Worm (Caenorhabditis elegans): ENCODE results near the gene symk-1.

The symk-1 gene

DNA sequence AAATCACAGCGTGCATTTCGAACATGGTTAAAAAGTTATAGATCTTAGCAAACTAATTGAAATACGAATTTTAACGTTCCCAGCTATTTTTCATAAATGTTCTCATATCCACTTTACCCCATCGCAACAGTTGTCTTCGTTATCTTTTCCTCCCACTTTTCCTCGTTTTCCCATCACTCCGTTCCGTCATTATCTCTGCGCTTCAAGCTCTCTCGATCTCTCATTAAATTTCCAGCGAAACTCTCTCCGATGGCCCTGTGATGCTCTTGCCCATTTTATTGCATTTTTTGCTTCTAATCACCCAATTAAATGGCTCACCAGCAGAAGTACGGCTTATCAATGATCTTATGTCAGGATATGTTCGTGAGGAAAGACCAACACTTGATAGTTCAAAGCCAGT is 17.7 kb upstream of the symk-1 start, which contains the start of gene acr-15:
TSS of gene acr-15 (plus strand) at position 236 of the 400 bp plus-strand sequence.
- TF ChIP-seq madf-3 (GFP tag; IDR thresholded peaks at IDR 0.05) (0 out of 2 replicates have a peak, but pooled peaks have one; percentile 44), repo-1 (tag; optimal IDR thresholded peaks at IDR 0.05) (no peak)

DNA sequence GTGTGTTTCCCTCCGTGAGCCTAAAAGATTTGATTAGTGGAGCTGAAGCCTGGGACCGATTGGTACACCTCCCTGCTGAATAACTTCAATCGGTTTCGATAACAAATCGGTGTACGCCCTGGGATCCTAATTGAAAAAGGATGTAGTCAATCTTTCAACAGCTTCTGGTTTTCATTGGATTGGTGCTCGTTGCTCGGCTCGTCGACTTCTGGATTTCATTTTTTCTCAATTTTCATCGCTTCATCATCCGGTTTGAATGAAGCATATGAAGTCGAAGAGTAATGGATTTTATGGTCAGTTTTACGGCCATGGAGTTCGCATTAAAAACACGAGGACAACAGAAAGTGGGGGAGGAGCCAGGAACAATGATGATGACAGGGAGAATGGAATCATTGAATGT is 14.2 kb upstream of the symk-1 start:
- TF ChIP-seq hmg-20 (GFP tag; IDR thresholded peaks at IDR 0.05), result no peak

DNA sequence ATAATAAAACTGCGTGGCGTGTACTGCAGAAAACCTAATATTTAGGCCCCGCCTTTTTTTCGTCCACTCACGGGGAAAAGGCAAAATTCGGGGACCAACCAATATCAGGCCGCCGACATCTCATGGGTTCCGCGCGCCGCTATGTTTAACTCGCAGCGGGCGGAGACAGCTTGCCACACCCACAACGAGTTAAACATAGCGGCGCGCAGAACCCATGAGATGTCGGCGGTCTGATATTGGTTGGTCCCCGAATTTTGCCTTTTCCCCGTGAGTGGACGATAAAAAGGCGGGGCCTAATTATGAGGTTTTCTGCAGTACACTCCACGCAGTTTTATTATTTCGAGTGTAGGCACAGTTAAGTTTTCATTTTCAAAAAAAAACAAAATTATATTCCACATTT is 11.3 kb upstream of the symk-1 start:
- peak; percentile 35 for TF ChIP-seq snpc-1.1 (tag; optimal IDR thresholded peaks at IDR 0.05; ENCODE audit: insufficient read depth)
- peak; percentile 27 for TF ChIP-seq snpc-4 (GFP tag; optimal IDR thresholded peaks at IDR 0.05)
- TF ChIP-seq snpc-4 (tag; optimal IDR thresholded peaks at IDR 0.05), result peak in 3 of 4 experiments; percentile 38 to 94 (median 86)
- peak; percentile 6 for TF ChIP-seq snpc-3.4 (tag; optimal IDR thresholded peaks at IDR 0.05)

DNA sequence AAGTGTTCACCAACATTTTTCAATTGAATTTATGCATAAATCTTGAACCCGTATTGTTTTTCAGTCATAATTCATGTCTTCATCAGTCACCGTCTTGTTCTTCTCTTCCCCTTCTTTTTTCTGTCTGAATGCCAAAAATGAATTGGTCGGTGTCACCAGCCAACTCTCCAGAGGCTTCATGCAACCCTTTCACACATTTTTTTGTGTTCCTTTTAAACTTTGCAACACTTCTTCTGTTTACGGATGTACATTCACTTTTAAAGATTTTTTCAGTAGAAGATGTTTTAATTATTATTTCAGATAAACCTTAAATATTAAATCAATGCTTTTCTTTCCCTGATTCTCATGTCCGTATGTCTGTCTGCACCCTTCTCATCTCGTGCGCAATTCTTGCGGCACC is 9.2 kb upstream of the symk-1 start, which contains the start of gene acr-16:
TSS of gene acr-16 (plus strand) at position 301 of the 400 bp plus-strand sequence.
- TF ChIP-seq K12H6.12 (tag; optimal IDR thresholded peaks at IDR 0.05), result no peak
- no peak for TF ChIP-seq ceh-27 (GFP tag; optimal IDR thresholded peaks at IDR 0.05)
- no peak for TF ChIP-seq F37B4.10 (GFP tag; IDR thresholded peaks at IDR 0.05)
- TF ChIP-seq pha-4 (tag; optimal IDR thresholded peaks at IDR 0.05), result no peak
- TF ChIP-seq ets-4 (GFP tag; optimal IDR thresholded peaks at IDR 0.05), result no peak
- no peak for TF ChIP-seq ceh-79 (tag; optimal IDR thresholded peaks at IDR 0.05)
- TF ChIP-seq nhr-80 (tag; optimal IDR thresholded peaks at IDR 0.05), result no peak
- TF ChIP-seq ceh-100 (GFP tag; IDR thresholded peaks at IDR 0.05), result no peak
- no peak for TF ChIP-seq nhr-120 (GFP tag; IDR thresholded peaks at IDR 0.05)
- TF ChIP-seq F22D6.2 (tag; optimal IDR thresholded peaks at IDR 0.05), result no peak
- TF ChIP-seq fkh-3 (tag; optimal IDR thresholded peaks at IDR 0.05), result no peak
- TF ChIP-seq sdz-38 (tag; optimal IDR thresholded peaks at IDR 0.05), result no peak
- no peak for TF ChIP-seq rcor-1 (GFP tag; IDR thresholded peaks at IDR 0.05)

DNA sequence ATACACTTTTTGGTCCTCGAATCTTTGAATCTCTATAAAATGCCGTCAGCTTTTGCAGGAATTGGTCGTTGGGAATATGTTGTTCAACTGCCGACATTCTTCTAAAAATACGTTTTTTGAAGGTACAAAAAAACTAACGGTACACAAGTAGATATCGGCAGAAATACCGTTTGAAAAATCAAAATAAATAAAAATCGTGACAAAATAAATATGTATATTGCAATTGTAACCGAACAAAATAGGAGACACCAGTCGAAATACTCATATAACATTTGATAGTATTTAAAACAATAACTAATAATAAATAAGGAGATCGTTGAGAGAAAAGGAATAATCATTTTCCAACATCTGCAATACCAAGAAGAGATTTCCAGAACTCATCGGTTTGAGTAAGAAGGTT is 5.0 kb upstream of the symk-1 start, which contains the start of gene F25G6.8:
TSS of gene F25G6.8 (minus strand) at position 101 of the 400 bp plus-strand sequence.
- no peak for TF ChIP-seq attf-3 (GFP tag; conservative IDR thresholded peaks at IDR 0.05)
- no peak for TF ChIP-seq dpl-1 (GFP tag; optimal IDR thresholded peaks at IDR 0.05)
- TF ChIP-seq zim-3 (tag; optimal IDR thresholded peaks at IDR 0.05), result no peak
- TF ChIP-seq nfyb-1 (GFP tag; IDR thresholded peaks at IDR 0.05), result no peak
- TF ChIP-seq ztf-28 (GFP tag; IDR thresholded peaks at IDR 0.05), result no peak
- TF ChIP-seq pha-4 (tag; optimal IDR thresholded peaks at IDR 0.05), result no peak
- no peak for TF ChIP-seq B0035.1 (tag; optimal IDR thresholded peaks at IDR 0.05)
- no peak for TF ChIP-seq F49E8.2 (tag; optimal IDR thresholded peaks at IDR 0.05; ENCODE audit: insufficient read depth)
- TF ChIP-seq sptf-2 (GFP tag; optimal IDR thresholded peaks at IDR 0.05), result no peak
- TF ChIP-seq lin-26 (GFP tag; IDR thresholded peaks at IDR 0.05), result no peak
- no peak for TF ChIP-seq ccch-3 (GFP tag; optimal IDR thresholded peaks at IDR 0.05)

DNA sequence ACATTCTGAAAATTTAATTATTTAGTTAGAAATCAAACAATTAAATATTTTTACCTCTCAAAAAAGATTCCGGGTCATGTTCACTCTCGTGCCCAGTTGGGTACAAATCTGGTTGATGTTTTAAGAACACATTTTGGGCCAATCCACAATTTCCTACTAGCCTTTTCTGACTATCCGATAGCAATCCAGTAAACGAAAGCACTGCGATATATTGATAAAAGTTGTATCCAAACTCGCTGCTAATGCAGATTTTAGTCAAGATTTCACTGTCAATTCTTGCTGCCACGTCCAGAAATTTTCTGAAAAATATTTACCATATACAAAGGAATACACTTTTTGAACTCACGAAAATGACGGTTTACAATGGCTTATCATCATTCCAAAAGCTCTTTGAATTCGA is 939 bp upstream of the symk-1 start:
- TF ChIP-seq akir-1 (GFP tag; optimal IDR thresholded peaks at IDR 0.05), result no peak
- no peak for TF ChIP-seq ztf-25 (GFP tag; IDR thresholded peaks at IDR 0.05)
- TF ChIP-seq snpc-4 (GFP tag; optimal IDR thresholded peaks at IDR 0.05), result no peak
- no peak for TF ChIP-seq snpc-4 (tag; optimal IDR thresholded peaks at IDR 0.05)
- no peak for TF ChIP-seq him-1 (tag; optimal IDR thresholded peaks at IDR 0.05)
- TF ChIP-seq fkh-3 (tag; optimal IDR thresholded peaks at IDR 0.05), result no peak
- TF ChIP-seq attf-3 (GFP tag; conservative IDR thresholded peaks at IDR 0.05), result no peak
- no peak for TF ChIP-seq atf-7 (tag; optimal IDR thresholded peaks at IDR 0.05)
- TF ChIP-seq F37B4.10 (GFP tag; IDR thresholded peaks at IDR 0.05), result no peak
- TF ChIP-seq ceh-79 (tag; optimal IDR thresholded peaks at IDR 0.05), result no peak
- TF ChIP-seq ceh-58 (GFP tag; IDR thresholded peaks at IDR 0.05), result no peak
- no peak for TF ChIP-seq F55B11.4 (tag; optimal IDR thresholded peaks at IDR 0.05; ENCODE audit: borderline replicate concordance, insufficient read depth)
- no peak for TF ChIP-seq zim-3 (tag; optimal IDR thresholded peaks at IDR 0.05)
- no peak for TF ChIP-seq F22D6.2 (tag; optimal IDR thresholded peaks at IDR 0.05)
